Fruit fly (Drosophila melanogaster): Measurements from ENCODE around the gene CG4678.

CG4678 gene

dm6 chrX:16749324-16749723 is 53.4 kb downstream of the CG4678 start (continued):
- TF ChIP-seq CG15514 (GFP tag; optimal IDR thresholded peaks at IDR 0.05), result no peak
- TF ChIP-seq CG17186 (GFP tag; optimal IDR thresholded peaks at IDR 0.05), result no peak
- TF ChIP-seq Vsx1 (GFP tag; optimal IDR thresholded peaks at IDR 0.05), result peak; percentile 25
- no peak for TF ChIP-seq Ada2b (GFP tag; IDR thresholded peaks at IDR 0.05)
- no peak for TF ChIP-seq sim (GFP tag; IDR thresholded peaks at IDR 0.05)
- TF ChIP-seq GATAe (GFP tag; conservative IDR thresholded peaks at IDR 0.05), result no peak

- TF ChIP-seq caup (GFP tag; optimal IDR thresholded peaks at IDR 0.05; ENCODE audit: severe bottlenecking), result peak; percentile 39
- peak; percentile 0 for TF ChIP-seq tup (GFP tag; optimal IDR thresholded peaks at IDR 0.05)
- no peak for TF ChIP-seq Rx (GFP tag; IDR thresholded peaks at IDR 0.05)
- peak; percentile 65 for TF ChIP-seq CG12104 (GFP tag; optimal IDR thresholded peaks at IDR 0.05)
- TF ChIP-seq peb (GFP tag; IDR thresholded peaks at IDR 0.05), result 0 out of 2 replicates have a peak, but pooled peaks have one; percentile 19
- no peak for TF ChIP-seq Mes4 (GFP tag; optimal IDR thresholded peaks at IDR 0.05)
- TF ChIP-seq Atf-2 (GFP tag; optimal IDR thresholded peaks at IDR 0.05), result no peak
- peak; percentile 37 for TF ChIP-seq oc (tag; optimal IDR thresholded peaks at IDR 0.05)
- TF ChIP-seq Dp (GFP tag; optimal IDR thresholded peaks at IDR 0.05), result no peak
- no peak for TF ChIP-seq pfk (GFP tag; optimal IDR thresholded peaks at IDR 0.05)
- no peak for TF ChIP-seq rib (GFP tag; IDR thresholded peaks at IDR 0.05)
- TF ChIP-seq Usf (GFP tag; optimal IDR thresholded peaks at IDR 0.05), result peak; percentile 48
- no peak for TF ChIP-seq Myb (GFP tag; optimal IDR thresholded peaks at IDR 0.05)
- peak; percentile 85 for TF ChIP-seq Med (GFP tag)
- TF ChIP-seq Deaf1 (tag; optimal IDR thresholded peaks at IDR 0.05), result peak; percentile 49
- peak; percentile 56 for TF ChIP-seq CG15011 (GFP tag; optimal IDR thresholded peaks at IDR 0.05)
- TF ChIP-seq CG34376 (GFP tag; optimal IDR thresholded peaks at IDR 0.05), result peak; percentile 53
- TF ChIP-seq HmgZ (tag; optimal IDR thresholded peaks at IDR 0.05), result peak; percentile 68
- TF ChIP-seq ase (GFP tag; IDR thresholded peaks at IDR 0.05), result no peak
- no peak for TF ChIP-seq Opbp (GFP tag; IDR thresholded peaks at IDR 0.05; ENCODE audit: partially characterized antibody)
- peak; percentile 80 for TF ChIP-seq CG8388 (GFP tag; optimal IDR thresholded peaks at IDR 0.05)
- peak; percentile 84 for TF ChIP-seq CG12391 (tag; optimal IDR thresholded peaks at IDR 0.05)
- TF ChIP-seq CG2889 (GFP tag; IDR thresholded peaks at IDR 0.05), result no peak
- TF ChIP-seq Six4 (GFP tag; optimal IDR thresholded peaks at IDR 0.05), result peak; percentile 48
- TF ChIP-seq CG33557 (GFP tag; optimal IDR thresholded peaks at IDR 0.05), result peak; percentile 82
- TF ChIP-seq CG17328 (GFP tag; IDR thresholded peaks at IDR 0.05), result peak; percentile 53
- no peak for TF ChIP-seq CG12236 (GFP tag; optimal IDR thresholded peaks at IDR 0.05)
- TF ChIP-seq pb (GFP tag; optimal IDR thresholded peaks at IDR 0.05), result no peak
- TF ChIP-seq CG14710 (tag; optimal IDR thresholded peaks at IDR 0.05), result peak; percentile 77
- no peak for TF ChIP-seq aop (GFP tag; IDR thresholded peaks at IDR 0.05)
- no peak for TF ChIP-seq da (GFP tag; optimal IDR thresholded peaks at IDR 0.05)
- no peak for TF ChIP-seq disco-r (GFP tag; optimal IDR thresholded peaks at IDR 0.05)
- TF ChIP-seq CG1233 (GFP tag; optimal IDR thresholded peaks at IDR 0.05), result peak; percentile 63
- peak in 1 of 2 experiments; percentile 89 for TF ChIP-seq eve (GFP tag; optimal IDR thresholded peaks at IDR 0.05)
- peak; percentile 87 for TF ChIP-seq CG31441 (GFP tag; IDR thresholded peaks at IDR 0.05)
- peak; percentile 79; the same call in 1 of the 3 replicates for TF ChIP-seq so (GFP tag; IDR thresholded peaks at IDR 0.05)
- TF ChIP-seq GATAe (GFP tag; conservative IDR thresholded peaks at IDR 0.05), result no peak
- peak; percentile 59 for TF ChIP-seq fd64A (GFP tag; optimal IDR thresholded peaks at IDR 0.05)
- TF ChIP-seq ewg (GFP tag; optimal IDR thresholded peaks at IDR 0.05), result peak; percentile 47
- TF ChIP-seq Hmx (GFP tag; optimal IDR thresholded peaks at IDR 0.05), result no peak
- peak; percentile 28 for TF ChIP-seq CG15514 (GFP tag; optimal IDR thresholded peaks at IDR 0.05)
- TF ChIP-seq jigr1 (GFP tag; IDR thresholded peaks at IDR 0.05), result no peak
- no peak for TF ChIP-seq NC2α (GFP tag; optimal IDR thresholded peaks at IDR 0.05)
These were observed 55.0 kb downstream of the CG4678 start for dm6 chrX:16750712-16751578.
